Fruit fly (Drosophila melanogaster): ENCODE data around the gene CG13609.

DNA sequence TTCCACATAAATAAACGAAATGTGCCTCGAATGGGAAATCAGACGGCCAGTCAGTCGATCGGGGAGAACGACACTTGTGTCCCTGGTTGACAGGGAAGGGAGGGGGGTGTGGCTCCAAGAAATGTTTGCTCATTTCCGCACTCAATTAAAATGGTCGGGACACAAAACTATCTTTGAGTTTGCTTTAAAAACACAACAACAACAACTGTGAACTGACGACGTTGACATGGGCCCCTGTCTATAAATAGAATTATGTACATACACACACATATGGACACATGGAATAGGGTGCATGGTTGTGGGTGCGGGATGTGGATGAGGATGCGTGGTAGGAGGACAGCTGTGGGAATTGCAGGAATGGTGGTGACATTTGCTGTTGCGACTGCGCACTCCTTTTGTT lies 43.2 kb downstream of the CG13609 start:
- TF ChIP-seq CrebA (GFP tag; optimal IDR thresholded peaks at IDR 0.05; ENCODE audit: borderline replicate concordance) (no peak), foxo (GFP tag; optimal IDR thresholded peaks at IDR 0.05) (no peak), psq (GFP tag; optimal IDR thresholded peaks at IDR 0.05) (no peak), usp (GFP tag; optimal IDR thresholded peaks at IDR 0.05) (no peak), Dfd (GFP tag; optimal IDR thresholded peaks at IDR 0.05) (no peak), Myc (optimal IDR thresholded peaks at IDR 0.05) (no peak), Hr78 (GFP tag; optimal IDR thresholded peaks at IDR 0.05) (no peak), Abd-B (GFP tag; optimal IDR thresholded peaks at IDR 0.05) (no peak), pan (optimal IDR thresholded peaks at IDR 0.05) (no peak), ey (GFP tag; optimal IDR thresholded peaks at IDR 0.05) (no peak), GATAd (GFP tag; optimal IDR thresholded peaks at IDR 0.05) (no peak), N (GFP tag; optimal IDR thresholded peaks at IDR 0.05) (no peak), h (GFP tag; optimal IDR thresholded peaks at IDR 0.05) (no peak)

Data from whole organism, wandering third instar larva.